Worm (Caenorhabditis elegans): ENCODE measurements around the gene ins-35.

- TF ChIP-seq ceh-82 (tag; optimal IDR thresholded peaks at IDR 0.05) (no peak), zag-1 (tag; optimal IDR thresholded peaks at IDR 0.05) (no peak), ceh-16 (tag; optimal IDR thresholded peaks at IDR 0.05) (no peak), lsy-2 (tag; optimal IDR thresholded peaks at IDR 0.05) (peak in 1 of 2 experiments; percentile 68), R02D3.7 (tag; optimal IDR thresholded peaks at IDR 0.05) (no peak), snpc-4 (tag; optimal IDR thresholded peaks at IDR 0.05) (no peak), unc-55 (GFP tag; optimal IDR thresholded peaks at IDR 0.05) (peak; percentile 60), lin-39 (tag; optimal IDR thresholded peaks at IDR 0.05) (no peak), unc-39 (tag; optimal IDR thresholded peaks at IDR 0.05) (no peak), aly-2 (tag; optimal IDR thresholded peaks at IDR 0.05) (no peak)
These were observed 42.5 kb downstream of the ins-35 start for ce11 chrV:20417809-20418208.

All from whole organism, L2 larva.